Worm (Caenorhabditis elegans) whole organism, early embryonic: ENCODE measurements around the gene camt-1.

ENCODE experiments used
- B0310.2 ChIP-seq: sonication (generic microtip); optimal IDR thresholded peaks from 2 replicates; lab custom pipeline; 2016; ENCODE audit warnings: mild to moderate bottlenecking, missing genetic modification characterization, missing compliant biosample characterization
- F13C5.2 ChIP-seq: sonication (generic microtip); optimal IDR thresholded peaks from 2 replicates; lab custom pipeline; 2017; ENCODE audit warnings: mild to moderate bottlenecking, missing genetic modification characterization, inconsistent platforms, missing compliant biosample characterization
- aly-1 ChIP-seq: sonication (generic microtip); optimal IDR thresholded peaks from 2 replicates; lab custom pipeline; 2016; ENCODE audit warnings: missing genetic modification characterization, missing compliant biosample characterization
- ama-1 ChIP-seq: fragments of 150-350 bp; optimal IDR thresholded peaks from 2 replicates; lab custom pipeline; 2014
- ceh-13 ChIP-seq: fragments of 200-800 bp; sonication (Bioruptor generic); optimal IDR thresholded peaks from 2 replicates; lab custom pipeline; 2018; ENCODE audit warnings: mild to moderate bottlenecking, missing genetic modification characterization, missing compliant biosample characterization
- ceh-36 ChIP-seq: sonication (generic microtip); optimal IDR thresholded peaks from 2 replicates; lab custom pipeline; 2016; ENCODE audit warnings: missing genetic modification characterization, inconsistent platforms, missing compliant biosample characterization
- ets-7 ChIP-seq: sonication (generic microtip); optimal IDR thresholded peaks from 2 replicates; lab custom pipeline; 2016; ENCODE audit warnings: missing genotype, missing genetic modification characterization, missing compliant biosample characterization
- flt-1 ChIP-seq: fragments of 200-800 bp; sonication (Bioruptor generic); IDR thresholded peaks from 2 replicates; pipeline ENCODE4 v1.3.6; 2022; ENCODE audit warnings: missing genetic modification characterization, missing compliant biosample characterization
- hmbx-1 ChIP-seq: sonication (generic microtip); optimal IDR thresholded peaks from 2 replicates; lab custom pipeline; 2016; ENCODE audit warnings: mild to moderate bottlenecking, missing genetic modification characterization, missing compliant biosample characterization
- hmg-4 ChIP-seq: fragments of 200-800 bp; sonication (Bioruptor generic); optimal IDR thresholded peaks from 2 replicates; lab custom pipeline; 2018; ENCODE audit warnings: mild to moderate bottlenecking, missing genetic modification characterization, missing compliant biosample characterization
- hnd-1 ChIP-seq: sonication (generic microtip); optimal IDR thresholded peaks from 2 replicates; lab custom pipeline; 2016; ENCODE audit warnings: missing genetic modification characterization, missing compliant biosample characterization
- pes-1 ChIP-seq: fragments of 200-800 bp; sonication (Bioruptor generic); IDR thresholded peaks from 2 replicates; pipeline ENCODE4 v1.3.6; 2022; ENCODE audit warnings: missing genetic modification reagents, missing genetic modification characterization, missing compliant biosample characterization
- scrt-1 ChIP-seq: fragments of 200-800 bp; sonication (Bioruptor generic); IDR thresholded peaks from 2 replicates; pipeline ENCODE4 v1.3.6; 2022; ENCODE audit warnings: missing genetic modification characterization, missing compliant biosample characterization
- sea-1 ChIP-seq: fragments of 200-800 bp; sonication (Bioruptor generic); conservative IDR thresholded peaks from 2 replicates; pipeline ENCODE4 v1.3.6; 2022; ENCODE audit warnings: missing genetic modification characterization, missing compliant biosample characterization
- tbx-11 ChIP-seq: fragments of 200-800 bp; sonication (Bioruptor generic); IDR thresholded peaks from 2 replicates; pipeline ENCODE4 v1.3.6; 2022; ENCODE audit warnings: missing genetic modification characterization, missing compliant biosample characterization
- tbx-37 ChIP-seq: fragments of 200-800 bp; sonication (Bioruptor generic); conservative IDR thresholded peaks from 2 replicates; pipeline ENCODE4 v1.3.6; 2022; ENCODE audit warnings: missing genetic modification reagents, missing genetic modification characterization, missing compliant biosample characterization
- tra-4 ChIP-seq: sonication (generic microtip); optimal IDR thresholded peaks from 2 replicates; lab custom pipeline; 2017; ENCODE audit warnings: missing genetic modification characterization, missing compliant biosample characterization

camt-1 gene

ce11 chrII:4462842-4463241 lies 42.1 kb downstream of the camt-1 start:
- no peak for TF ChIP-seq sea-1 (GFP tag; lab: Robert Waterston, UW)
- TF ChIP-seq scrt-1 (GFP tag; lab: Robert Waterston, UW), result no peak

ce11 chrII:4460851-4461250 lies 44.1 kb downstream of the camt-1 start, which contains the start of the genes T12C9.7 and vps-18:
Gene T12C9.7, minus strand, starts transcription at chrII:4460951.
Gene vps-18, plus strand, starts transcription at chrII:4461130.
- no peak for TF ChIP-seq hmg-4
- TF ChIP-seq hnd-1 (tag; lab: Kevin White, UChicago), result no peak
- TF ChIP-seq ceh-13, result no peak
- no peak for TF ChIP-seq F13C5.2 (tag; lab: Kevin White, UChicago)
- TF ChIP-seq scrt-1 (GFP tag; lab: Robert Waterston, UW), result no peak
- no peak for TF ChIP-seq sea-1 (GFP tag; lab: Robert Waterston, UW)
- no peak for TF ChIP-seq aly-1 (tag; lab: Kevin White, UChicago)
- TF ChIP-seq ama-1 (lab: Kevin White, UChicago), result no peak
- no peak for TF ChIP-seq B0310.2 (tag; lab: Kevin White, UChicago)
- TF ChIP-seq tbx-11, result no peak
- TF ChIP-seq hmbx-1 (tag; lab: Kevin White, UChicago), result no peak
- TF ChIP-seq flt-1 (GFP tag; lab: Robert Waterston, UW), result no peak
- no peak for TF ChIP-seq pes-1
- no peak for TF ChIP-seq tra-4 (tag; lab: Kevin White, UChicago)
- no peak for TF ChIP-seq ets-7 (tag; lab: Kevin White, UChicago)
- no peak for TF ChIP-seq tbx-37
- TF ChIP-seq ceh-36 (tag; lab: Kevin White, UChicago), result no peak

- TF ChIP-seq hnd-1 (tag; lab: Kevin White, UChicago) (no peak), ceh-36 (tag; lab: Kevin White, UChicago) (no peak), hmbx-1 (tag; lab: Kevin White, UChicago) (no peak), ceh-13 (no peak), tbx-11 (no peak), hmg-4 (no peak), tra-4 (tag; lab: Kevin White, UChicago) (no peak), flt-1 (GFP tag; lab: Robert Waterston, UW) (no peak), scrt-1 (GFP tag; lab: Robert Waterston, UW) (no peak), pes-1 (no peak), tbx-37 (no peak), B0310.2 (tag; lab: Kevin White, UChicago) (no peak), ama-1 (lab: Kevin White, UChicago) (no peak), aly-1 (tag; lab: Kevin White, UChicago) (no peak), ets-7 (tag; lab: Kevin White, UChicago) (no peak), F13C5.2 (tag; lab: Kevin White, UChicago) (no peak), sea-1 (GFP tag; lab: Robert Waterston, UW) (no peak)
Observed at ce11 chrII:4460297-4460696, 44.6 kb downstream of the camt-1 start.

- TF ChIP-seq sea-1 (GFP tag; lab: Robert Waterston, UW) (no peak), pes-1 (no peak), ceh-13 (no peak), flt-1 (GFP tag; lab: Robert Waterston, UW) (no peak), aly-1 (tag; lab: Kevin White, UChicago) (no peak), tbx-11 (no peak), tbx-37 (no peak), ceh-36 (tag; lab: Kevin White, UChicago) (no peak), ama-1 (lab: Kevin White, UChicago) (no peak), ets-7 (tag; lab: Kevin White, UChicago) (no peak), hnd-1 (tag; lab: Kevin White, UChicago) (no peak), hmbx-1 (tag; lab: Kevin White, UChicago) (no peak), hmg-4 (no peak), F13C5.2 (tag; lab: Kevin White, UChicago) (no peak), tra-4 (tag; lab: Kevin White, UChicago) (no peak), B0310.2 (tag; lab: Kevin White, UChicago) (no peak), scrt-1 (GFP tag; lab: Robert Waterston, UW) (no peak)
Observed at ce11 chrII:4456024-4456423, 48.9 kb downstream of the camt-1 start.

ce11 chrII:4454823-4455222 lies 50.1 kb downstream of the camt-1 start:
- TF ChIP-seq ceh-36 (tag; lab: Kevin White, UChicago) (peak; percentile 50), hnd-1 (tag; lab: Kevin White, UChicago) (no peak)

- TF ChIP-seq aly-1 (tag; lab: Kevin White, UChicago) (no peak), hnd-1 (tag; lab: Kevin White, UChicago) (no peak), tbx-37 (no peak), scrt-1 (GFP tag; lab: Robert Waterston, UW) (no peak), tra-4 (tag; lab: Kevin White, UChicago) (no peak), ets-7 (tag; lab: Kevin White, UChicago) (no peak), hmg-4 (no peak), flt-1 (GFP tag; lab: Robert Waterston, UW) (no peak), F13C5.2 (tag; lab: Kevin White, UChicago) (no peak), ama-1 (lab: Kevin White, UChicago) (no peak), B0310.2 (tag; lab: Kevin White, UChicago) (no peak), tbx-11 (no peak), ceh-13 (no peak), pes-1 (no peak), hmbx-1 (tag; lab: Kevin White, UChicago) (no peak), sea-1 (GFP tag; lab: Robert Waterston, UW) (no peak), ceh-36 (tag; lab: Kevin White, UChicago) (no peak)
Observed at ce11 chrII:4453453-4453852, 51.5 kb downstream of the camt-1 start.

- TF ChIP-seq ama-1 (lab: Kevin White, UChicago) (no peak), aly-1 (tag; lab: Kevin White, UChicago) (no peak), F13C5.2 (tag; lab: Kevin White, UChicago) (no peak), ets-7 (tag; lab: Kevin White, UChicago) (no peak), tra-4 (tag; lab: Kevin White, UChicago) (no peak), scrt-1 (GFP tag; lab: Robert Waterston, UW) (no peak), sea-1 (GFP tag; lab: Robert Waterston, UW) (no peak), ceh-13 (no peak), ceh-36 (tag; lab: Kevin White, UChicago) (no peak), pes-1 (no peak), flt-1 (GFP tag; lab: Robert Waterston, UW) (no peak), tbx-37 (no peak), hnd-1 (tag; lab: Kevin White, UChicago) (no peak), tbx-11 (no peak)
Observed at ce11 chrII:4453051-4453450, 51.9 kb downstream of the camt-1 start, which contains the start of gene twk-2. Gene twk-2, minus strand, starts transcription at chrII:4453151.
